Worm (Caenorhabditis elegans) whole organism, late embryonic: ENCODE data around the gene Y26G10.5.

Experiments
- ahr-1 ChIP-seq: sonication (generic microtip); optimal IDR thresholded peaks from 2 replicates; lab custom pipeline; 2016; ENCODE audit warnings: missing genetic modification characterization, missing compliant biosample characterization
- hlh-8 ChIP-seq: sonication (generic microtip); optimal IDR thresholded peaks from 2 replicates; lab custom pipeline; 2016; ENCODE audit warnings: missing genotype, missing genetic modification characterization, missing compliant biosample characterization

ce11 chrV:17690922-17691321 is 9.7 kb downstream of the Y26G10.5 start, which contains the start of gene F59A1.13:
- no peak for TF ChIP-seq hlh-8
- TF ChIP-seq ahr-1, result no peak
